Worm (Caenorhabditis elegans) whole organism, L1 larva: ENCODE results near the gene col-133.

Experiments
- ama-1 ChIP-seq: fragments of 150-350 bp; optimal IDR thresholded peaks from 2 replicates; lab custom pipeline; 2014
- irx-1 ChIP-seq: sonication (generic microtip); optimal IDR thresholded peaks from 2 replicates; lab custom pipeline; 2016; ENCODE audit warnings: missing genetic modification characterization, missing compliant biosample characterization
- nhr-12 ChIP-seq: sonication (generic microtip); optimal IDR thresholded peaks from 2 replicates; lab custom pipeline; 2017; ENCODE audit warnings: missing biosample characterization, missing genetic modification characterization
- nhr-76 ChIP-seq: sonication (generic microtip); optimal IDR thresholded peaks from 2 replicates; lab custom pipeline; 2017; ENCODE audit warnings: missing biosample characterization, missing genetic modification characterization
- pqm-1 ChIP-seq: sonication (generic microtip); optimal IDR thresholded peaks from 3 replicates; lab custom pipeline; 2017; ENCODE audit warnings: missing biosample characterization, missing genetic modification characterization
- snu-23 ChIP-seq: sonication (generic microtip); optimal IDR thresholded peaks from 2 replicates; lab custom pipeline; 2016; ENCODE audit warnings: missing genetic modification characterization, missing compliant biosample characterization
- sptf-1 ChIP-seq: fragments of 150-350 bp; optimal IDR thresholded peaks from 2 replicates; lab custom pipeline; 2014; ENCODE audit warnings: missing biosample characterization, missing genetic modification characterization
- unc-86 ChIP-seq: sonication (generic microtip); optimal IDR thresholded peaks from 2 replicates; lab custom pipeline; 2016; ENCODE audit warnings: missing genetic modification characterization, missing compliant biosample characterization

DNA sequence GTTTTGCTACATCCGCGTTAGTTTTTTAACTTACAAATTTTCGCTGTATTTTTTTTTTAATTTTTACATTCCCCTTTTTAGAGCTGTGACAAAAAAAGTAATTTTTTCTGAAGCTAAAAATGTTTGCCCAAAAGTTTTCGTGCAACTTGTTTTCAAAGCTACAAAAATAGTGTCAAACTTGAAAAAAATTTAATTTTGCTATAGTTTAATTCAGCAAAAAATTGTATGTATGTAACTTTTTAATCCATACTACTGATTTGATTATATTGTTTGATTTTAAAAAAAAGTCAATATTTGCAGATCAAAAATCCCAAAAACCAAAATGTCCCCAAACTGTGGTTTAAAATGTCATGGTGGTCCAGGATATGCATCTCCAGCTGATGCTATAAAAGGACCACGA is 48.3 kb downstream of the col-133 start, which contains the start of gene semo-1:
- TF ChIP-seq snu-23 (GFP tag; lab: Kevin White, UChicago) (no peak), ama-1 (lab: Kevin White, UChicago) (no peak), pqm-1 (tag; lab: Kevin White, UChicago) (no peak), irx-1 (no peak), nhr-76 (tag; lab: Kevin White, UChicago) (no peak), unc-86 (tag; lab: Kevin White, UChicago) (no peak), nhr-12 (tag; lab: Kevin White, UChicago) (no peak), sptf-1 (tag; lab: Kevin White, UChicago) (no peak)
